Worm (Caenorhabditis elegans): ENCODE data around the gene srsx-26.

- TF ChIP-seq snpc-4 (tag; optimal IDR thresholded peaks at IDR 0.05) (no peak), ztf-11 (tag; optimal IDR thresholded peaks at IDR 0.05) (no peak), elt-3 (tag; optimal IDR thresholded peaks at IDR 0.05) (no peak), nhr-28 (tag; optimal IDR thresholded peaks at IDR 0.05) (no peak), tbx-8 (GFP tag; optimal IDR thresholded peaks at IDR 0.05) (no peak), sptf-1 (tag; optimal IDR thresholded peaks at IDR 0.05) (no peak), nhr-237 (tag; optimal IDR thresholded peaks at IDR 0.05) (no peak), blmp-1 (tag; optimal IDR thresholded peaks at IDR 0.05) (no peak), lsy-2 (tag; optimal IDR thresholded peaks at IDR 0.05) (no peak), pha-4 (tag; optimal IDR thresholded peaks at IDR 0.05) (no peak), mep-1 (tag; optimal IDR thresholded peaks at IDR 0.05) (no peak), unc-39 (tag; optimal IDR thresholded peaks at IDR 0.05) (no peak), ceh-83 (GFP tag; optimal IDR thresholded peaks at IDR 0.05) (no peak)
These were observed 42.8 kb downstream of the srsx-26 start for ce11 chrV:10191242-10191641.

Measured in whole organism, mixed stage, embryonic.